Worm (Caenorhabditis elegans) whole organism, early embryonic: ENCODE results near the gene egl-19.

Source experiments
- B0310.2 ChIP-seq: sonication (generic microtip); optimal IDR thresholded peaks from 2 replicates; lab custom pipeline; 2016; ENCODE audit warnings: mild to moderate bottlenecking, missing genetic modification characterization, missing compliant biosample characterization
- F13C5.2 ChIP-seq: sonication (generic microtip); optimal IDR thresholded peaks from 2 replicates; lab custom pipeline; 2017; ENCODE audit warnings: mild to moderate bottlenecking, missing genetic modification characterization, inconsistent platforms, missing compliant biosample characterization
- aly-1 ChIP-seq: sonication (generic microtip); optimal IDR thresholded peaks from 2 replicates; lab custom pipeline; 2016; ENCODE audit warnings: missing genetic modification characterization, missing compliant biosample characterization
- ama-1 ChIP-seq: fragments of 150-350 bp; optimal IDR thresholded peaks from 2 replicates; lab custom pipeline; 2014
- ceh-13 ChIP-seq: fragments of 200-800 bp; sonication (Bioruptor generic); optimal IDR thresholded peaks from 2 replicates; lab custom pipeline; 2018; ENCODE audit warnings: mild to moderate bottlenecking, missing genetic modification characterization, missing compliant biosample characterization
- ceh-36 ChIP-seq: sonication (generic microtip); optimal IDR thresholded peaks from 2 replicates; lab custom pipeline; 2016; ENCODE audit warnings: missing genetic modification characterization, inconsistent platforms, missing compliant biosample characterization
- ets-7 ChIP-seq: sonication (generic microtip); optimal IDR thresholded peaks from 2 replicates; lab custom pipeline; 2016; ENCODE audit warnings: missing genotype, missing genetic modification characterization, missing compliant biosample characterization
- flt-1 ChIP-seq: fragments of 200-800 bp; sonication (Bioruptor generic); IDR thresholded peaks from 2 replicates; pipeline ENCODE4 v1.3.6; 2022; ENCODE audit warnings: missing genetic modification characterization, missing compliant biosample characterization
- hmbx-1 ChIP-seq: sonication (generic microtip); optimal IDR thresholded peaks from 2 replicates; lab custom pipeline; 2016; ENCODE audit warnings: mild to moderate bottlenecking, missing genetic modification characterization, missing compliant biosample characterization
- hmg-4 ChIP-seq: fragments of 200-800 bp; sonication (Bioruptor generic); optimal IDR thresholded peaks from 2 replicates; lab custom pipeline; 2018; ENCODE audit warnings: mild to moderate bottlenecking, missing genetic modification characterization, missing compliant biosample characterization
- hnd-1 ChIP-seq: sonication (generic microtip); optimal IDR thresholded peaks from 2 replicates; lab custom pipeline; 2016; ENCODE audit warnings: missing genetic modification characterization, missing compliant biosample characterization
- pes-1 ChIP-seq: fragments of 200-800 bp; sonication (Bioruptor generic); IDR thresholded peaks from 2 replicates; pipeline ENCODE4 v1.3.6; 2022; ENCODE audit warnings: missing genetic modification reagents, missing genetic modification characterization, missing compliant biosample characterization
- scrt-1 ChIP-seq: fragments of 200-800 bp; sonication (Bioruptor generic); IDR thresholded peaks from 2 replicates; pipeline ENCODE4 v1.3.6; 2022; ENCODE audit warnings: missing genetic modification characterization, missing compliant biosample characterization
- sea-1 ChIP-seq: fragments of 200-800 bp; sonication (Bioruptor generic); conservative IDR thresholded peaks from 2 replicates; pipeline ENCODE4 v1.3.6; 2022; ENCODE audit warnings: missing genetic modification characterization, missing compliant biosample characterization
- tbx-11 ChIP-seq: fragments of 200-800 bp; sonication (Bioruptor generic); IDR thresholded peaks from 2 replicates; pipeline ENCODE4 v1.3.6; 2022; ENCODE audit warnings: missing genetic modification characterization, missing compliant biosample characterization
- tbx-37 ChIP-seq: fragments of 200-800 bp; sonication (Bioruptor generic); conservative IDR thresholded peaks from 2 replicates; pipeline ENCODE4 v1.3.6; 2022; ENCODE audit warnings: missing genetic modification reagents, missing genetic modification characterization, missing compliant biosample characterization
- tra-4 ChIP-seq: sonication (generic microtip); optimal IDR thresholded peaks from 2 replicates; lab custom pipeline; 2017; ENCODE audit warnings: missing genetic modification characterization, missing compliant biosample characterization

The egl-19 gene

DNA sequence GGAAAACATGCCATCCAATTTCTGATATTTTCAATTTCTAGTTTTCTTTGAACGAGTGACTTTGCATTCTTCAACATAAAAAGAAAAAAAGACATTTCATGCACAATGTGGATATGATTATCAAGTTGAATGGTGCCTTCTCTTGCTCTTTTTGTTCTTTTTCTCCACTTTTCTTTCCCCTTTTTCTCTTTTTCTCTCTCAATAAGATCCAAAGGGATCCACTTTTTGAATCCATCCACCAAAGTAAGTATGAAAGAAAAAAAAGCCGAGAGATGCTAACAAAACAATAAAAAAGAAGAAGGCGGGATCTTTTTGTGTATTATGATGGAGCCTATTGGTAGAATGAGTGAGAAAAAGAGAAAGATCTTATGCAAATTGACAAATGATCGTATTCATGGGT is 1.9 kb downstream of the egl-19 start:
- TF ChIP-seq tbx-37 (GFP tag; lab: Robert Waterston, UW): no peak
- TF ChIP-seq pes-1 (GFP tag; lab: Robert Waterston, UW): no peak
- TF ChIP-seq hmg-4 (GFP tag; lab: Kevin White, UChicago): no peak
- no peak for TF ChIP-seq B0310.2 (tag; lab: Kevin White, UChicago)
- TF ChIP-seq ama-1 (lab: Kevin White, UChicago): no peak
- no peak for TF ChIP-seq flt-1
- no peak for TF ChIP-seq hmbx-1 (tag; lab: Kevin White, UChicago)
- no peak for TF ChIP-seq ets-7 (tag; lab: Kevin White, UChicago)
- no peak for TF ChIP-seq ceh-13 (GFP tag; lab: Kevin White, UChicago)
- no peak for TF ChIP-seq hnd-1 (tag; lab: Kevin White, UChicago)
- TF ChIP-seq sea-1 (GFP tag; lab: Robert Waterston, UW): no peak
- no peak for TF ChIP-seq ceh-36
- no peak for TF ChIP-seq aly-1 (tag; lab: Kevin White, UChicago)
- TF ChIP-seq tbx-11 (GFP tag; lab: Robert Waterston, UW): no peak
- no peak for TF ChIP-seq F13C5.2 (tag; lab: Kevin White, UChicago)
- no peak for TF ChIP-seq scrt-1
- no peak for TF ChIP-seq tra-4 (tag; lab: Kevin White, UChicago)

- TF ChIP-seq tbx-11 (GFP tag; lab: Robert Waterston, UW) (no peak), F13C5.2 (tag; lab: Kevin White, UChicago) (no peak), aly-1 (tag; lab: Kevin White, UChicago) (no peak), ama-1 (lab: Kevin White, UChicago) (no peak), pes-1 (GFP tag; lab: Robert Waterston, UW) (no peak), hmbx-1 (tag; lab: Kevin White, UChicago) (no peak), hmg-4 (GFP tag; lab: Kevin White, UChicago) (no peak), scrt-1 (no peak), ets-7 (tag; lab: Kevin White, UChicago) (no peak), ceh-13 (GFP tag; lab: Kevin White, UChicago) (no peak), ceh-36 (no peak), tra-4 (tag; lab: Kevin White, UChicago) (no peak), hnd-1 (tag; lab: Kevin White, UChicago) (no peak), tbx-37 (GFP tag; lab: Robert Waterston, UW) (no peak), sea-1 (GFP tag; lab: Robert Waterston, UW) (no peak), flt-1 (no peak)
Observed at ce11 chrIV:7413573-7413972, 8.2 kb downstream of the egl-19 start.

DNA sequence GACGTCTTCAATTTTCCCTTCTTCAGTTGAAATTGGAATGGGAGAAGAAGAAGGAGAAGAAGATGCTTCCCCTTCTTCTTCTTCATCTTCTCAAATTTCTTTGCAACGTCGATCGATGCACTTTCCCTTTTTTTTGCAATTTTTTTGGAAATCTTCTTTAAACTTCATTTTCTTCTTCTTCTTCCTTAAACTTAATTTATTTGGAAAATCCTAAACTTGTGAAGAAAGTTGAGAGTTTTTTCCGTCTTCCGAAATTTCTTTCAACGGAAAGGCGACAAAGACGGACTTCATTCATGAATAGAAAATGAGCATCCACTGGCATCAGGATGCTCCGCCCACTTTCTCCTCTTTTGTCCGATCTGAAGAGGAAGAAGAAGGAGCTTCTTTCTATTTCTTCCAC is 8.8 kb downstream of the egl-19 start:
- no peak for TF ChIP-seq hnd-1 (tag; lab: Kevin White, UChicago)
- TF ChIP-seq B0310.2 (tag; lab: Kevin White, UChicago): no peak
- no peak for TF ChIP-seq tbx-11 (GFP tag; lab: Robert Waterston, UW)
- no peak for TF ChIP-seq ets-7 (tag; lab: Kevin White, UChicago)
- TF ChIP-seq sea-1 (GFP tag; lab: Robert Waterston, UW): no peak
- TF ChIP-seq hmg-4 (GFP tag; lab: Kevin White, UChicago): no peak
- no peak for TF ChIP-seq scrt-1
- TF ChIP-seq tra-4 (tag; lab: Kevin White, UChicago): no peak
- TF ChIP-seq aly-1 (tag; lab: Kevin White, UChicago): no peak
- no peak for TF ChIP-seq pes-1 (GFP tag; lab: Robert Waterston, UW)
- no peak for TF ChIP-seq F13C5.2 (tag; lab: Kevin White, UChicago)
- TF ChIP-seq ceh-36: no peak

DNA sequence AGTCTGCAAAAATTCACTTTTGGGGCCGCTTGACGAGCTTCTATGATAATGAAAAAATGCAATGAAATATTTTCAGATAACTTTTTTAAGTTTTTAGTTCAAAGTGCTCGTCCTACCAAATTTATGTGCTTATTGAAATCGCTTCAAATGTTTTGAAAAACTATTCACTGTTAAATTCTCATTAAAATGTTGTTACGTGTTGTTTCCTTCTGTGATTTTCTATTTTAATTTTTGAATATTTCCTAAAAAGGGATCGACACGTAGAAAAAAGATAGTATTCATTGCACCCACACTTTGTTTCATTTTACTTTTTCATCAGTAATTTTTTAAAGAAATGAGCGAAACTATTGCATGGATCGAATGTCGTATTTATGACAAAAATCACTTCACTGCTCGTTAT is 13.4 kb downstream of the egl-19 start, which contains the start of gene B0496.6:
TSS of gene B0496.6 (plus strand) at position 301 of the 400 bp plus-strand sequence.
- no peak for TF ChIP-seq ceh-13 (GFP tag; lab: Kevin White, UChicago)
- TF ChIP-seq sea-1 (GFP tag; lab: Robert Waterston, UW): no peak
- TF ChIP-seq tbx-11 (GFP tag; lab: Robert Waterston, UW): no peak
- no peak for TF ChIP-seq scrt-1
- no peak for TF ChIP-seq hnd-1 (tag; lab: Kevin White, UChicago)
- no peak for TF ChIP-seq tbx-37 (GFP tag; lab: Robert Waterston, UW)
- TF ChIP-seq ceh-36: no peak
- TF ChIP-seq flt-1: no peak
- no peak for TF ChIP-seq tra-4 (tag; lab: Kevin White, UChicago)
- no peak for TF ChIP-seq ets-7 (tag; lab: Kevin White, UChicago)

- TF ChIP-seq aly-1 (tag; lab: Kevin White, UChicago): no peak
- TF ChIP-seq tbx-37 (GFP tag; lab: Robert Waterston, UW): no peak
- TF ChIP-seq F13C5.2 (tag; lab: Kevin White, UChicago): no peak
- TF ChIP-seq B0310.2 (tag; lab: Kevin White, UChicago): no peak
Observed at ce11 chrIV:7420913-7421312, 15.5 kb downstream of the egl-19 start, which contains the start of gene srtx-1. TSS of gene srtx-1 (plus strand) at chrIV:7421213.

DNA sequence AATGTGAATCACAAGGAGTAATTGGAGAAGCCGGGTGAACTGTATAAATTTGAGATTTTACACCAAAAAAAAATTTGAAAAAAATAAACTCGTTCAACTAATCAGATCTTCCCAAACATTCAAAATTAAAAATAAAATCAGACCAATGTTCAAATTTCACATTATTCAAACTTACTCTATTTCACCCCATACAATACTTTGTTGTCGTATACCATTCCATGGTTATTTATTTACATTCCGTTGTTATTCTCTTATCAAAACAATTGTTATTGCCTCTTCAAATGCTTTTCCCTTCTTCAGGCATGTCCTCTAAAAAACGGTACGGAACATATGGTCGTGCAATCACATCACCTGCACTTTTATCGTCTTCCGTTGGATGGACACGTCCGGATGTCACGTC is 18.8 kb downstream of the egl-19 start, which contains the start of gene unc-82:
TSS of gene unc-82 (plus strand) at position 301 of the 400 bp plus-strand sequence.
- TF ChIP-seq ama-1 (lab: Kevin White, UChicago) (no peak), sea-1 (GFP tag; lab: Robert Waterston, UW) (no peak), tbx-37 (GFP tag; lab: Robert Waterston, UW) (no peak), hmg-4 (GFP tag; lab: Kevin White, UChicago) (no peak), hmbx-1 (tag; lab: Kevin White, UChicago) (no peak), ceh-13 (GFP tag; lab: Kevin White, UChicago) (no peak), ets-7 (tag; lab: Kevin White, UChicago) (no peak), scrt-1 (no peak), ceh-36 (no peak), F13C5.2 (tag; lab: Kevin White, UChicago) (no peak), pes-1 (GFP tag; lab: Robert Waterston, UW) (no peak), flt-1 (no peak)

DNA sequence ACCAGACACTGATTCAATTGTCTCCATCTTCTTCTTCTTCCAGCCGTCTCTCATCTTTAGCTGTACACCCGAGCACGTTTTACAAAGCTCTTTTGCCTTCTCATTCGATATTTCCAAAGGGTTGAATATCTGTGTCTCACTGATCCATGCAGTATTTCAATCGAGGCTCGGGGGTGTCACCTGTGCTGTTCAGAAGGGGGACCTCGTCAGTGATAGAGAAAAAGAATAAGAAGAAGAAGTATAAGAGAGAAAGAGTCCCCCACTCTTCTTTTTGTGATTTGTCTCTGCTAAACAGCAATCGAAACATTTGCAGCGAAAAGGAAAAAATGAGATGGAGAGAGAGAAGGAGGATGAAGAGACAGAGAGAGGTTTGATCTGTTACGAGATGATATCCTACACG is 20.7 kb downstream of the egl-19 start:
- TF ChIP-seq scrt-1 (no peak), pes-1 (GFP tag; lab: Robert Waterston, UW) (no peak), B0310.2 (tag; lab: Kevin White, UChicago) (no peak), flt-1 (no peak), tbx-11 (GFP tag; lab: Robert Waterston, UW) (no peak), ceh-36 (no peak), tbx-37 (GFP tag; lab: Robert Waterston, UW) (no peak), aly-1 (tag; lab: Kevin White, UChicago) (no peak), ceh-13 (GFP tag; lab: Kevin White, UChicago) (no peak), ama-1 (lab: Kevin White, UChicago) (no peak), sea-1 (GFP tag; lab: Robert Waterston, UW) (no peak), tra-4 (tag; lab: Kevin White, UChicago) (no peak), hmbx-1 (tag; lab: Kevin White, UChicago) (no peak), hnd-1 (tag; lab: Kevin White, UChicago) (no peak), ets-7 (tag; lab: Kevin White, UChicago) (no peak), F13C5.2 (tag; lab: Kevin White, UChicago) (no peak), hmg-4 (GFP tag; lab: Kevin White, UChicago) (no peak)
